Worm (Caenorhabditis elegans): Measurements from ENCODE around the gene R10E11.9.

Gene R10E11.9

DNA sequence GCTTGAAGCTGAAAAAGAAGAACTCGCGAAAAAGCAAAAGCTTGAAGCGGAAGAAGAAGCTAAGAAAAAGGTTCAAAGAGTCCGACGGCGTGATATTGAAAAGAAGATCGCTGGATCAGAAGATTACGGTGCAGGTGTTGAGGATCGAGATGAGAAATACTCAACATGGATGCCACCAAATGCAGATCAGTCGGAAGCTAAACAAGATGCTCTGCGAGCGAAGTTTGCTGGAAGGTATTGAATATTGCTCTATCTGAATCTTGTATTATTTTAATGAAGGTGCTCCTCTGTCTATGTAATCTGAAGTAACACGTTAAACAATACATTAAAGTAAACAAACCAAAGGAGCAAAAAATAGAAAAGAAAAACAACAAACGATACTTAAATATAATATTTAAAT, 8.6 kb upstream of the R10E11.9 start:
- TF ChIP-seq lin-32 (GFP tag; optimal IDR thresholded peaks at IDR 0.05), result no peak
- TF ChIP-seq drap-1 (GFP tag; optimal IDR thresholded peaks at IDR 0.05), result no peak
- TF ChIP-seq blmp-1 (tag; optimal IDR thresholded peaks at IDR 0.05), result no peak
- no peak for TF ChIP-seq elt-1 (tag; optimal IDR thresholded peaks at IDR 0.05; ENCODE audit: borderline replicate concordance, insufficient read depth)
- TF ChIP-seq tbx-8 (GFP tag; optimal IDR thresholded peaks at IDR 0.05), result no peak

DNA sequence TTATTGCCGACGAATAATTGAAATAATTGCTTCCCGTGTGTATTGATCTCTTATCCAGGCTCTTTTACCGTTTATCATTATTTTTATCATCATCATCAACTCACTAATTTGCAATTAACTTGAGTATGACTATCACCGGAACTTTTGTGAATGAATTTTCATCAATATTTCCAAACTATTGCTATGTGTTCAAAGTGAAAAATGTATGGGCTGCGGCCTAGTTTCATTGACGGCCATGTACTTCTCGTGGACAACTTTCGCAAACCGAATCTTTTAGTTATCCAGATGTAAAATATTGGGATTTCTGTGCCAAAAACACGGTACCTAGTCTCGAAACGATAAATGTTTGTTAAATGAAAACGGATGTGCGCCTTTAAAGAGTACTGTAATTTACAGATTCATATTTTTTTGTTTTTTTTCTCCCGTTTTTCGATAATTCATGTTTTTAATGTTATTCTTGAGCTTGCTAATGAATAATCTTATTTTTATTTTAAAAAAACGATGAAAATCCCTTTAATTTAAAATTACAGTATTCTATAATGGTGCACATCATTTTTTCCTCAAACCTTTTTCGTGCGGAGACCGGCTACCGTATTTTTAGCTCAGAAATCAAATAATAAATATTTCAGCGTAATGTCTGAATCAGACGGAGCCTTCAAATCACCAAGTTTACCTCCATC, 5.2 kb upstream of the R10E11.9 start, which contains the start of gene ZK632.2:
ZK632.2 (plus strand) TSS at position 630 of the 680 bp plus-strand sequence.
- TF ChIP-seq unc-39 (tag; optimal IDR thresholded peaks at IDR 0.05) (no peak), M03D4.4 (tag; optimal IDR thresholded peaks at IDR 0.05) (no peak), pha-4 (tag; optimal IDR thresholded peaks at IDR 0.05) (no peak), elt-1 (tag; optimal IDR thresholded peaks at IDR 0.05; ENCODE audit: borderline replicate concordance, insufficient read depth) (no peak), mab-5 (tag; optimal IDR thresholded peaks at IDR 0.05) (no peak), mep-1 (tag; optimal IDR thresholded peaks at IDR 0.05) (no peak), tbx-8 (GFP tag; optimal IDR thresholded peaks at IDR 0.05) (no peak), nhr-28 (tag; optimal IDR thresholded peaks at IDR 0.05) (no peak), lin-13 (tag; optimal IDR thresholded peaks at IDR 0.05) (no peak), sptf-1 (tag; optimal IDR thresholded peaks at IDR 0.05) (no peak), ceh-39 (tag; optimal IDR thresholded peaks at IDR 0.05) (no peak), ceh-43 (GFP tag; optimal IDR thresholded peaks at IDR 0.05) (no peak), hlh-1 (tag; optimal IDR thresholded peaks at IDR 0.05) (no peak), ces-1 (GFP tag; optimal IDR thresholded peaks at IDR 0.05) (no peak)

DNA sequence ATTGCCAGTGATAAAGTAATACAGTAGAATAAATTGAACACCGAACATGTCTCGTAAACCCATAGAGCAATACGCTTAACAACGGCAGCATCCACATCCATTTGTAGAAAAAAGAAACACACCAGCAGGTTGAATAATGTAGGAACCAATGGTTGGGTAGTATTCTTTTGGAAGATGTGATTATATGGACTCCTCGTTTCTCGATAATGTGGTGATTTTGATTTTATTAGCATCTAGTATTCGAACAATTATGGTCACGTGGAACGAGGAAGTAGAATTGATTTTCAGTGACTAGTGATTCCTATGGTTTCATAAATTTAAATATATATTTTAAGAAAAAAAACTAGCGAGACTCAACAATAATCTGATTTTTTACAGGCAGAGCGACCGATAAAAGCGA, 3.0 kb upstream of the R10E11.9 start, which contains the start of gene srxa-10:
srxa-10 (minus strand) TSS at position 101 of the 400 bp plus-strand sequence.
- TF ChIP-seq hlh-1 (tag; optimal IDR thresholded peaks at IDR 0.05) (no peak), nhr-76 (tag; optimal IDR thresholded peaks at IDR 0.05) (no peak), ceh-39 (tag; optimal IDR thresholded peaks at IDR 0.05) (no peak), ceh-83 (GFP tag; optimal IDR thresholded peaks at IDR 0.05) (no peak), nhr-28 (tag; optimal IDR thresholded peaks at IDR 0.05) (no peak), elt-3 (tag; optimal IDR thresholded peaks at IDR 0.05) (no peak), ces-1 (GFP tag; optimal IDR thresholded peaks at IDR 0.05) (no peak), unc-62 (GFP tag; optimal IDR thresholded peaks at IDR 0.05) (no peak), lin-32 (GFP tag; optimal IDR thresholded peaks at IDR 0.05) (no peak), unc-39 (tag; optimal IDR thresholded peaks at IDR 0.05) (no peak), cnd-1 (tag; optimal IDR thresholded peaks at IDR 0.05) (no peak), sem-2 (GFP tag; optimal IDR thresholded peaks at IDR 0.05) (no peak), ceh-43 (GFP tag; optimal IDR thresholded peaks at IDR 0.05) (no peak), elt-1 (tag; optimal IDR thresholded peaks at IDR 0.05; ENCODE audit: borderline replicate concordance, insufficient read depth) (no peak), unc-120 (tag; optimal IDR thresholded peaks at IDR 0.05; ENCODE audit: poor library complexity, severe bottlenecking) (no peak), mls-2 (tag; optimal IDR thresholded peaks at IDR 0.05) (no peak), tbx-8 (GFP tag; optimal IDR thresholded peaks at IDR 0.05) (no peak), sptf-1 (tag; optimal IDR thresholded peaks at IDR 0.05) (no peak), lsy-2 (tag; optimal IDR thresholded peaks at IDR 0.05) (no peak), snpc-4 (tag; optimal IDR thresholded peaks at IDR 0.05) (no peak)

DNA sequence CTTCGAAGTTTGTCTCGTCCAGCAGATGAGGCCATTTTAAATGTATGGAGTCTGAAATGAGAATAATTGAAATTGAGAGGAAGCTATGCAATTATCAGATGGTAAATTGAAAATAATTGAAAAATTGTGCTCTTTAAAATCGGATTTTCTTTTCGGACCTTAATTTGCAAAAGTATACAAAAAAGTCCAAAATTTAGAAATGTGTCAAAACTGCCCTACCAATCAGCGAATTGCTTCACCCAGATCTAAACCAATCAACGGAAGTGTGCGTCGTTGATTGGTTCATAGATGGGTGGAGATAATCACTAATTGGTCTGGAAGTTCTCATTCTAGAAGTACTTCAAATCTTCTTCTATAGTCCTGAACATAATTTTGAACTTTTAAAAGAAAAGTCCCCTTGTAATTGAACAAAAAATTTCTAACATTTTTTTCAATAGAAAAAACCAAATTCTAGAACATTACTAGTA, 3.8 kb downstream of the R10E11.9 start, which contains the start of gene R10E11.5:
R10E11.5 (minus strand) TSS at position 51 of the 467 bp plus-strand sequence.
- TF ChIP-seq nhr-2 (tag; optimal IDR thresholded peaks at IDR 0.05) (no peak), ceh-43 (GFP tag; optimal IDR thresholded peaks at IDR 0.05) (no peak), mab-5 (tag; optimal IDR thresholded peaks at IDR 0.05) (no peak), bed-3 (GFP tag; optimal IDR thresholded peaks at IDR 0.05) (no peak), ham-2 (GFP tag; optimal IDR thresholded peaks at IDR 0.05) (no peak), nhr-76 (tag; optimal IDR thresholded peaks at IDR 0.05) (no peak), nhr-237 (tag; optimal IDR thresholded peaks at IDR 0.05) (no peak), blmp-1 (tag; optimal IDR thresholded peaks at IDR 0.05) (no peak), elt-3 (tag; optimal IDR thresholded peaks at IDR 0.05) (no peak), tbx-8 (GFP tag; optimal IDR thresholded peaks at IDR 0.05) (no peak), flh-1 (GFP tag; optimal IDR thresholded peaks at IDR 0.05) (no peak), mep-1 (tag; optimal IDR thresholded peaks at IDR 0.05) (no peak), hlh-1 (tag; optimal IDR thresholded peaks at IDR 0.05) (no peak)
